Fruit fly (Drosophila melanogaster) whole organism, embryonic: ENCODE results near the gene CG34353.
A peak's percentile ranks its signal among the peaks of the same experiment; 100 is the strongest.

Experiments
- CG12659 ChIP-seq: fragments of 200-800 bp; sonication (Bioruptor generic); optimal IDR thresholded peaks from 3 replicates; lab custom pipeline; 2017; ENCODE audit warnings: mild to moderate bottlenecking, missing biosample characterization, missing genetic modification reagents, missing genetic modification characterization
- CG13894 ChIP-seq: fragments of 200-800 bp; sonication (Bioruptor generic); optimal IDR thresholded peaks from 3 replicates; lab custom pipeline; 2018; ENCODE audit warnings: missing biosample characterization, mild to moderate bottlenecking, missing genetic modification characterization, moderate library complexity
- CG14860 ChIP-seq: fragments of 200-800 bp; sonication (Bioruptor generic); IDR thresholded peaks from 3 replicates; pipeline ENCODE4 v1.3.6; 2022; ENCODE audit warnings: missing biosample characterization, missing genetic modification characterization; ENCODE audit not compliant: partially characterized antibody
- CG15011 ChIP-seq: fragments of 200-800 bp; sonication (Bioruptor generic); optimal IDR thresholded peaks from 3 replicates; lab custom pipeline; 2018; ENCODE audit warnings: missing biosample characterization, mild to moderate bottlenecking, missing genetic modification characterization
- CG18476 ChIP-seq: fragments of 200-800 bp; sonication (Bioruptor generic); optimal IDR thresholded peaks from 2 replicates; lab custom pipeline; 2016; ENCODE audit warnings: missing biosample characterization, mild to moderate bottlenecking, missing genetic modification characterization
- CG30020 ChIP-seq: fragments of 200-800 bp; optimal IDR thresholded peaks from 2 replicates; lab custom pipeline; 2019; ENCODE audit warnings: missing biosample characterization, mild to moderate bottlenecking, missing genetic modification characterization, moderate library complexity
- CG32772 ChIP-seq: fragments of 200-800 bp; sonication (Bioruptor generic); IDR thresholded peaks from 2 replicates; pipeline ENCODE4 v1.3.6; 2022; ENCODE audit warnings: missing biosample characterization, missing genetic modification characterization
- CG34224 ChIP-seq: fragments of 200-800 bp; sonication (Bioruptor generic); IDR thresholded peaks from 3 replicates; pipeline ENCODE4 v1.3.6; 2022; ENCODE audit warnings: missing biosample characterization, missing genetic modification characterization; ENCODE audit not compliant: partially characterized antibody
- CG3847 ChIP-seq: fragments of 200-800 bp; sonication (Bioruptor generic); IDR thresholded peaks from 2 replicates; pipeline ENCODE4 v1.3.6; 2022; ENCODE audit warnings: missing biosample characterization, missing genetic modification characterization
- CG42726 ChIP-seq: fragments of 200-800 bp; sonication (Bioruptor generic); IDR thresholded peaks from 2 replicates; pipeline ENCODE4 v1.3.6; 2022; ENCODE audit warnings: missing biosample characterization, missing genetic modification characterization; ENCODE audit not compliant: partially characterized antibody
- CG4820 ChIP-seq: fragments of 200-800 bp; sonication (Bioruptor generic); optimal IDR thresholded peaks from 3 replicates; lab custom pipeline; 2016; ENCODE audit warnings: missing biosample characterization, missing genetic modification characterization
- CG6813 ChIP-seq: fragments of 200-800 bp; sonication (Bioruptor generic); optimal IDR thresholded peaks from 2 replicates; lab custom pipeline; 2017; ENCODE audit warnings: missing biosample characterization, missing genetic modification characterization, mild to moderate bottlenecking, moderate library complexity, missing genetic modification reagents
- CTCF ChIP-seq: fragments of 200-800 bp; sonication (Bioruptor generic); optimal IDR thresholded peaks from 2 replicates; lab custom pipeline; 2017; ENCODE audit warnings: missing biosample characterization, mild to moderate bottlenecking, missing genetic modification characterization, moderate library complexity
- Camta ChIP-seq: fragments of 200-800 bp; sonication (Bioruptor generic); optimal IDR thresholded peaks from 2 replicates; lab custom pipeline; 2016; ENCODE audit warnings: missing biosample characterization, missing genetic modification characterization
- D ChIP-seq, 2 experiments: fragments of 200-800 bp in 1 of 2; fragments of >200 bp in 1 of 2; sonication (Bioruptor generic) in 1 of 2; optimal IDR thresholded peaks; 2 replicates in 1 of 2; 3 replicates in 1 of 2; lab custom pipeline; 2017; ENCODE audit warnings: mild to moderate bottlenecking in 1 of 2, missing biosample characterization in 1 of 2, missing genetic modification characterization in 1 of 2, missing genetic modification reagents in 1 of 2
- Eip74EF ChIP-seq, 2 experiments: fragments of 200-800 bp in 1 of 2; fragments of >200 bp in 1 of 2; sonication (Bioruptor generic) in 1 of 2; optimal IDR thresholded peaks; 2 replicates each; lab custom pipeline; 2017 to 2019; ENCODE audit warnings: missing biosample characterization in 2 of 2, missing genetic modification characterization in 2 of 2, mild to moderate bottlenecking in 1 of 2, moderate library complexity in 1 of 2
- Hmr ChIP-seq: fragments of 200-800 bp; sonication (Bioruptor generic); optimal IDR thresholded peaks from 3 replicates; lab custom pipeline; 2017; ENCODE audit warnings: mild to moderate bottlenecking, missing biosample characterization, missing genetic modification reagents, missing genetic modification characterization
- Lhr ChIP-seq: fragments of 200-800 bp; sonication (Bioruptor generic); optimal IDR thresholded peaks from 3 replicates; lab custom pipeline; 2017; ENCODE audit warnings: mild to moderate bottlenecking, missing biosample characterization, missing genetic modification reagents, missing genetic modification characterization
- Meics ChIP-seq: fragments of 200-800 bp; sonication (Bioruptor generic); optimal IDR thresholded peaks from 2 replicates; lab custom pipeline; 2017; ENCODE audit warnings: missing biosample characterization, mild to moderate bottlenecking, missing genetic modification characterization
- NFAT ChIP-seq: fragments of 200-800 bp; sonication (Bioruptor generic); IDR thresholded peaks from 2 replicates; pipeline ENCODE4 v1.3.6; 2022; ENCODE audit warnings: missing biosample characterization, missing genetic modification characterization
- Nf-YA ChIP-seq: fragments of 200-800 bp; sonication (Bioruptor generic); IDR thresholded peaks from 2 replicates; pipeline ENCODE4 v1.3.6; 2022; ENCODE audit warnings: missing biosample characterization, missing genetic modification characterization
- Oli ChIP-seq: fragments of 200-800 bp; sonication (Bioruptor generic); optimal IDR thresholded peaks from 2 replicates; lab custom pipeline; 2018; ENCODE audit warnings: missing biosample characterization, mild to moderate bottlenecking, missing genetic modification characterization, moderate library complexity
- Pdp1 ChIP-seq, 2 experiments: fragments of 200-800 bp; sonication (Bioruptor generic); optimal IDR thresholded peaks; 3 replicates each; lab custom pipeline; 2016; ENCODE audit warnings: missing biosample characterization in 2 of 2, missing genetic modification characterization in 2 of 2, mild to moderate bottlenecking in 1 of 2, moderate library complexity in 1 of 2
- Scr ChIP-seq: fragments of 200-800 bp; sonication (Bioruptor generic); IDR thresholded peaks from 2 replicates; pipeline ENCODE4 v1.3.6; 2022; ENCODE audit warnings: missing biosample characterization, missing genetic modification characterization; ENCODE audit not compliant: partially characterized antibody
- Sin3A ChIP-seq: fragments of >200 bp; optimal IDR thresholded peaks from 2 replicates; lab custom pipeline; 2018
- Six4 ChIP-seq: fragments of 200-800 bp; sonication (Bioruptor generic); optimal IDR thresholded peaks from 2 replicates; lab custom pipeline; 2016; ENCODE audit warnings: missing biosample characterization, missing genetic modification characterization
- chif ChIP-seq, 2 experiments: fragments of 200-800 bp; sonication (Bioruptor generic); optimal IDR thresholded peaks; 3 replicates each; lab custom pipeline; 2016; ENCODE audit warnings: missing biosample characterization in 2 of 2, missing genetic modification characterization in 2 of 2
- chn ChIP-seq: fragments of 200-800 bp; sonication (Bioruptor generic); optimal IDR thresholded peaks from 2 replicates; lab custom pipeline; 2016; ENCODE audit warnings: missing biosample characterization, missing genetic modification characterization
- crol ChIP-seq: fragments of 200-800 bp; sonication (Bioruptor generic); IDR thresholded peaks from 2 replicates; pipeline ENCODE4 v1.3.6; 2022; ENCODE audit warnings: missing biosample characterization, missing genetic modification characterization
- dan ChIP-seq: fragments of 200-800 bp; sonication (Bioruptor generic); IDR thresholded peaks from 2 replicates; pipeline ENCODE4 v1.3.6; 2022; ENCODE audit warnings: missing biosample characterization, missing genetic modification characterization
- disco-r ChIP-seq: fragments of 200-800 bp; sonication (Bioruptor generic); optimal IDR thresholded peaks from 2 replicates; lab custom pipeline; 2016; ENCODE audit warnings: missing biosample characterization, missing genetic modification characterization
- dmrt99B ChIP-seq: fragments of 200-800 bp; sonication (Bioruptor generic); optimal IDR thresholded peaks from 2 replicates; lab custom pipeline; 2018; ENCODE audit warnings: missing biosample characterization, mild to moderate bottlenecking, missing genetic modification characterization, moderate library complexity
- ewg ChIP-seq: fragments of 200-800 bp; sonication (Bioruptor generic); optimal IDR thresholded peaks from 3 replicates; lab custom pipeline; 2017; ENCODE audit warnings: mild to moderate bottlenecking, missing biosample characterization, missing genetic modification reagents, missing genetic modification characterization
- fd64A ChIP-seq: fragments of 200-800 bp; sonication (Bioruptor generic); optimal IDR thresholded peaks from 3 replicates; lab custom pipeline; 2018; ENCODE audit warnings: missing biosample characterization, mild to moderate bottlenecking, missing genetic modification characterization
- hb ChIP-seq: fragments of 200-800 bp; sonication (Bioruptor generic); IDR thresholded peaks from 3 replicates; pipeline ENCODE4 v1.3.6; 2022; ENCODE audit warnings: missing biosample characterization, missing genetic modification characterization; ENCODE audit not compliant: partially characterized antibody
- klu ChIP-seq: fragments of 200-800 bp; sonication (Bioruptor generic); IDR thresholded peaks from 2 replicates; pipeline ENCODE4 v1.3.6; 2022; ENCODE audit warnings: missing biosample characterization, missing genetic modification characterization
- luna ChIP-seq: fragments of 200-800 bp; sonication (Bioruptor generic); optimal IDR thresholded peaks from 2 replicates; lab custom pipeline; 2016; ENCODE audit warnings: missing biosample characterization, missing genetic modification characterization
- ttk ChIP-seq: fragments of 200-800 bp; sonication (Bioruptor generic); IDR thresholded peaks from 2 replicates; pipeline ENCODE4 v2.1.2; 2022; ENCODE audit warnings: missing biosample characterization, missing genetic modification characterization
- unc-4 ChIP-seq: fragments of 200-800 bp; sonication (Bioruptor generic); IDR thresholded peaks from 2 replicates; pipeline ENCODE4 v1.3.6; 2022; ENCODE audit warnings: missing biosample characterization, missing genetic modification characterization; ENCODE audit not compliant: partially characterized antibody
- vvl ChIP-seq: fragments of 200-800 bp; sonication (Bioruptor generic); IDR thresholded peaks from 2 replicates; pipeline ENCODE4 v1.3.6; 2022; ENCODE audit warnings: missing biosample characterization, missing genetic modification characterization
- wor ChIP-seq: fragments of 200-800 bp; sonication (Bioruptor generic); IDR thresholded peaks from 2 replicates; pipeline ENCODE4 v1.3.6; 2022; ENCODE audit warnings: missing biosample characterization, missing genetic modification characterization
- yki ChIP-seq: fragments of >200 bp; optimal IDR thresholded peaks from 3 replicates; lab custom pipeline; 2018

CG34353 gene

DNA sequence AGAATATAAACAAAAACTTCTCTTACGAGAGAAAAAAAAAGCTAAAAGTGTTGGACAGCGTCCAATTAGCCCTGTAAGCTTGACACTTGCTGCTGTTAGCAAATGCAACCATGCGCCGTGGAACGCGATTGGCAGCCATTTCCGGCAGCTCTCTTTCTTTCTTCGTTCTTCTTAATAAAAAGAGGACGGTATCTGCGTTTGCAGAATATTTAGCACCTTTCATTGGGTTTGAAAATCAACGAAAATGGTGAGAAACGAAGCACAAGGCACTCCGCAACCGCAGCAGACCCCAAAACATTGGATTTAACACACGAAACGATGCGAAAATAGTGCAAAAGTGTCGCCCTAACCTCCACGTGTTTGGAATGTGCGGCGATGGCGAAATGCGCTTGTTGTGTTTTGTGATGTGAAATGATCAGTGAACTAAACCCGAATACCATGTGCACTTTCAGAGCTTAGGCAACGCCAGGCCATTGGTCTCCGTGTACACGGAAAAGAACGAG lies 17.1 kb upstream of the CG34353 start, which contains the start of gene RpL4 (continued):
- TF ChIP-seq Scr (GFP tag; lab: Robert Waterston, UW) (peak; percentile 38; the same call in 1 of the 2 replicates), CG15011 (GFP tag; lab: Kevin White, UChicago) (no peak), CG32772 (GFP tag; lab: Robert Waterston, UW) (peak; percentile 42; the same call in 1 of the 2 replicates), CG12659 (GFP tag; lab: Kevin White, UChicago) (peak; percentile 93), Camta (peak; percentile 89), unc-4 (GFP tag; lab: Robert Waterston, UW) (no peak), Sin3A (no peak), D (optimal IDR thresholded peaks at IDR 0.05; lab: Kevin White, UChicago) (no peak), D (GFP tag; optimal IDR thresholded peaks at IDR 0.05; lab: Kevin White, UChicago) (peak; percentile 77), Oli (tag; lab: Kevin White, UChicago) (peak; percentile 70), fd64A (peak; percentile 81), Pdp1 (GFP tag; optimal IDR thresholded peaks at IDR 0.05; lab: Kevin White, UChicago) (peak; percentile 61 to 62), CG18476 (GFP tag; lab: Kevin White, UChicago) (no peak), CG34224 (GFP tag; lab: Robert Waterston, UW) (no peak), Six4 (GFP tag; lab: Kevin White, UChicago) (peak; percentile 58), vvl (GFP tag; lab: Robert Waterston, UW) (peak; percentile 90), yki (lab: Kevin White, UChicago) (no peak), CG13894 (tag; lab: Kevin White, UChicago) (peak; percentile 71), dmrt99B (tag; lab: Kevin White, UChicago) (peak; percentile 64), chif (GFP tag; optimal IDR thresholded peaks at IDR 0.05; lab: Kevin White, UChicago) (peak; percentile 68 to 84), ttk (peak; percentile 70; the same call in 1 of the 2 replicates), Eip74EF (GFP tag; optimal IDR thresholded peaks at IDR 0.05; lab: Kevin White, UChicago) (peak in 1 of 2 experiments; percentile 50), luna (GFP tag; lab: Kevin White, UChicago) (peak; percentile 79), Meics (GFP tag; lab: Kevin White, UChicago) (peak; percentile 93), CG6813 (GFP tag; lab: Kevin White, UChicago) (peak; percentile 93), chn (GFP tag; lab: Kevin White, UChicago) (peak; percentile 68), Nf-YA (GFP tag; lab: Robert Waterston, UW) (peak; percentile 44; the same call in 1 of the 2 replicates), CG3847 (peak; percentile 80), wor (GFP tag; lab: Robert Waterston, UW) (no peak; the same call in 1 of the 2 replicates), ewg (GFP tag; lab: Kevin White, UChicago) (peak; percentile 85), klu (GFP tag; lab: Robert Waterston, UW) (no peak), crol (GFP tag; lab: Robert Waterston, UW) (peak; percentile 38; the same call in 1 of the 2 replicates), CG42726 (no peak), dan (GFP tag; lab: Robert Waterston, UW) (no peak), CG4820 (GFP tag; lab: Kevin White, UChicago) (peak; percentile 56), Lhr (GFP tag; lab: Kevin White, UChicago) (peak; percentile 89), Hmr (GFP tag; lab: Kevin White, UChicago) (peak; percentile 94), hb (GFP tag; lab: Robert Waterston, UW) (no peak), CG14860 (GFP tag; lab: Robert Waterston, UW) (no peak), CTCF (GFP tag; lab: Kevin White, UChicago) (peak; percentile 45), disco-r (peak; percentile 74), NFAT (peak; percentile 79), CG30020 (tag; lab: Kevin White, UChicago) (peak; percentile 38)
